Worm (Caenorhabditis elegans) whole organism, mixed stage, embryonic: ENCODE results near the gene F22B5.5.

Source experiments
- M03D4.4 ChIP-seq: sonication (generic microtip); optimal IDR thresholded peaks from 2 replicates; lab custom pipeline; 2017; ENCODE audit warnings: mild to moderate bottlenecking, missing genetic modification characterization, missing compliant biosample characterization
- bed-3 ChIP-seq: fragments of 200-800 bp; sonication (Bioruptor generic); optimal IDR thresholded peaks from 3 replicates; lab custom pipeline; 2018; ENCODE audit warnings: mild to moderate bottlenecking, missing genetic modification characterization, moderate library complexity, missing compliant biosample characterization
- blmp-1 ChIP-seq: fragments of 150-350 bp; optimal IDR thresholded peaks from 2 replicates; lab custom pipeline; 2014; ENCODE audit warnings: missing biosample characterization, missing genetic modification characterization
- ceh-39 ChIP-seq: fragments of 150-350 bp; optimal IDR thresholded peaks from 2 replicates; lab custom pipeline; 2014; ENCODE audit warnings: missing biosample characterization, missing genetic modification characterization
- ceh-43 ChIP-seq: fragments of 200-800 bp; sonication (Bioruptor generic); optimal IDR thresholded peaks from 2 replicates; lab custom pipeline; 2018; ENCODE audit warnings: mild to moderate bottlenecking, missing genetic modification characterization, moderate library complexity, missing compliant biosample characterization
- ceh-83 ChIP-seq: fragments of 200-800 bp; sonication (Bioruptor generic); optimal IDR thresholded peaks from 2 replicates; lab custom pipeline; 2018; ENCODE audit warnings: mild to moderate bottlenecking, missing genetic modification characterization, missing compliant biosample characterization
- ces-1 ChIP-seq: fragments of 150-350 bp; optimal IDR thresholded peaks from 2 replicates; lab custom pipeline; 2014; ENCODE audit warnings: missing biosample characterization, missing genetic modification reagents, missing genetic modification characterization
- cnd-1 ChIP-seq: fragments of 200-800 bp; sonication (Bioruptor generic); optimal IDR thresholded peaks from 2 replicates; lab custom pipeline; 2018; ENCODE audit warnings: mild to moderate bottlenecking, missing genetic modification characterization, missing compliant biosample characterization
- drap-1 ChIP-seq: fragments of 200-800 bp; sonication (Bioruptor generic); optimal IDR thresholded peaks from 3 replicates; lab custom pipeline; 2018; ENCODE audit warnings: mild to moderate bottlenecking, missing genetic modification characterization, missing compliant biosample characterization
- elt-1 ChIP-seq: sonication (generic microtip); optimal IDR thresholded peaks from 2 replicates; lab custom pipeline; 2017; ENCODE audit warnings: missing genetic modification characterization, mild to moderate bottlenecking, missing compliant biosample characterization, antibody characterized with exemption, moderate library complexity, borderline replicate concordance; ENCODE audit not compliant: insufficient read depth
- elt-3 ChIP-seq: fragments of 150-350 bp; optimal IDR thresholded peaks from 2 replicates; lab custom pipeline; 2014; ENCODE audit warnings: missing biosample characterization, missing genetic modification characterization
- flh-1 ChIP-seq: fragments of 200-800 bp; sonication (Bioruptor generic); optimal IDR thresholded peaks from 2 replicates; lab custom pipeline; 2018; ENCODE audit warnings: mild to moderate bottlenecking, missing genetic modification characterization, moderate library complexity, missing compliant biosample characterization
- ham-2 ChIP-seq: fragments of 200-800 bp; sonication (Bioruptor generic); optimal IDR thresholded peaks from 2 replicates; lab custom pipeline; 2018; ENCODE audit warnings: mild to moderate bottlenecking, missing genetic modification characterization, missing compliant biosample characterization
- hlh-1 ChIP-seq: fragments of 150-350 bp; optimal IDR thresholded peaks from 2 replicates; lab custom pipeline; 2014; ENCODE audit warnings: missing biosample characterization, missing genetic modification reagents, missing genetic modification characterization
- lin-13 ChIP-seq: fragments of 150-350 bp; optimal IDR thresholded peaks from 2 replicates; lab custom pipeline; 2014; ENCODE audit warnings: missing biosample characterization, missing genetic modification characterization
- lin-32 ChIP-seq: fragments of 200-800 bp; sonication (Bioruptor generic); optimal IDR thresholded peaks from 2 replicates; lab custom pipeline; 2018; ENCODE audit warnings: mild to moderate bottlenecking, missing genetic modification characterization, missing compliant biosample characterization
- lsy-2 ChIP-seq: fragments of 150-350 bp; optimal IDR thresholded peaks from 2 replicates; lab custom pipeline; 2014; ENCODE audit warnings: missing biosample characterization, missing genetic modification characterization
- mab-5 ChIP-seq: fragments of 150-350 bp; optimal IDR thresholded peaks from 2 replicates; lab custom pipeline; 2014; ENCODE audit warnings: missing biosample characterization, missing genetic modification characterization
- mep-1 ChIP-seq: fragments of 150-350 bp; optimal IDR thresholded peaks from 2 replicates; lab custom pipeline; 2017; ENCODE audit warnings: missing biosample characterization, missing genetic modification reagents, missing genetic modification characterization, inconsistent platforms
- mls-2 ChIP-seq: sonication (generic microtip); optimal IDR thresholded peaks from 2 replicates; lab custom pipeline; 2016; ENCODE audit warnings: mild to moderate bottlenecking, missing genetic modification characterization, moderate library complexity, missing compliant biosample characterization
- nhr-12 ChIP-seq: fragments of 150-350 bp; optimal IDR thresholded peaks from 2 replicates; lab custom pipeline; 2014; ENCODE audit warnings: missing biosample characterization, missing genetic modification characterization
- nhr-2 ChIP-seq: fragments of 150-350 bp; optimal IDR thresholded peaks from 2 replicates; lab custom pipeline; 2014; ENCODE audit warnings: missing biosample characterization, missing genetic modification characterization
- nhr-237 ChIP-seq: fragments of 150-350 bp; optimal IDR thresholded peaks from 2 replicates; lab custom pipeline; 2014; ENCODE audit warnings: missing biosample characterization, missing genetic modification characterization
- nhr-28 ChIP-seq: fragments of 150-350 bp; optimal IDR thresholded peaks from 2 replicates; lab custom pipeline; 2014; ENCODE audit warnings: missing biosample characterization, missing genetic modification characterization
- nhr-76 ChIP-seq: sonication (generic microtip); optimal IDR thresholded peaks from 2 replicates; lab custom pipeline; 2017; ENCODE audit warnings: missing biosample characterization, missing genetic modification characterization
- pha-4 ChIP-seq: fragments of 150-350 bp; optimal IDR thresholded peaks from 2 replicates; lab custom pipeline; 2018; ENCODE audit warnings: missing biosample characterization, missing genetic modification reagents, missing genetic modification characterization
- sem-2 ChIP-seq: fragments of 200-800 bp; sonication (Bioruptor generic); optimal IDR thresholded peaks from 2 replicates; lab custom pipeline; 2018; ENCODE audit warnings: mild to moderate bottlenecking, missing genetic modification characterization, missing compliant biosample characterization
- snpc-4 ChIP-seq: fragments of 150-350 bp; optimal IDR thresholded peaks from 2 replicates; lab custom pipeline; 2014; ENCODE audit warnings: missing biosample characterization, missing genetic modification characterization
- sptf-1 ChIP-seq: sonication (generic microtip); optimal IDR thresholded peaks from 2 replicates; lab custom pipeline; 2017; ENCODE audit warnings: mild to moderate bottlenecking, missing genetic modification characterization, moderate library complexity, missing compliant biosample characterization
- tbx-8 ChIP-seq: fragments of 200-800 bp; sonication (Bioruptor generic); optimal IDR thresholded peaks from 2 replicates; lab custom pipeline; 2018; ENCODE audit warnings: mild to moderate bottlenecking, missing genetic modification characterization, moderate library complexity, missing compliant biosample characterization
- unc-120 ChIP-seq: sonication (generic microtip); optimal IDR thresholded peaks from 2 replicates; lab custom pipeline; 2017; ENCODE audit warnings: missing genetic modification characterization, missing compliant biosample characterization; ENCODE audit not compliant: poor library complexity, severe bottlenecking
- unc-39 ChIP-seq: fragments of 150-350 bp; optimal IDR thresholded peaks from 2 replicates; lab custom pipeline; 2014; ENCODE audit warnings: missing biosample characterization, missing genetic modification characterization
- unc-62 ChIP-seq: fragments of 150-350 bp; optimal IDR thresholded peaks from 2 replicates; lab custom pipeline; 2014; ENCODE audit warnings: missing biosample characterization, missing genetic modification reagents, missing genetic modification characterization
- zip-8 ChIP-seq: fragments of 150-350 bp; optimal IDR thresholded peaks from 2 replicates; lab custom pipeline; 2014; ENCODE audit warnings: missing biosample characterization, missing genetic modification characterization
- ztf-11 ChIP-seq: fragments of 150-350 bp; optimal IDR thresholded peaks from 2 replicates; lab custom pipeline; 2014; ENCODE audit warnings: missing biosample characterization, missing genetic modification characterization

F22B5.5 gene

ce11 chrII:8442717-8443223 is 11.6 kb downstream of the F22B5.5 start, which contains the start of gene eif-3.G:
eif-3.G (plus strand) TSS chrII:8442767.
- TF ChIP-seq bed-3 (GFP tag; lab: Kevin White, UChicago): no peak
- no peak for TF ChIP-seq pha-4 (tag; lab: Kevin White, UChicago)
- TF ChIP-seq mab-5 (tag; lab: Kevin White, UChicago): no peak
- TF ChIP-seq nhr-76 (tag; lab: Kevin White, UChicago): no peak
- TF ChIP-seq mep-1 (tag; lab: Kevin White, UChicago): no peak
- no peak for TF ChIP-seq unc-120 (tag; lab: Kevin White, UChicago)
- TF ChIP-seq lsy-2 (tag; lab: Kevin White, UChicago): no peak
- TF ChIP-seq ham-2 (GFP tag; lab: Kevin White, UChicago): no peak
- TF ChIP-seq sptf-1 (tag; lab: Kevin White, UChicago): no peak
- no peak for TF ChIP-seq nhr-28 (tag; lab: Kevin White, UChicago)

ce11 chrII:8442176-8442575 is 12.2 kb downstream of the F22B5.5 start:
- TF ChIP-seq nhr-12 (no peak), ztf-11 (tag; lab: Kevin White, UChicago) (no peak), lin-32 (peak; percentile 17), ces-1 (GFP tag; lab: Kevin White, UChicago) (peak; percentile 4), ham-2 (GFP tag; lab: Kevin White, UChicago) (peak; percentile 33), blmp-1 (tag; lab: Kevin White, UChicago) (no peak), cnd-1 (no peak), sem-2 (no peak), hlh-1 (peak; percentile 3), sptf-1 (tag; lab: Kevin White, UChicago) (no peak), pha-4 (tag; lab: Kevin White, UChicago) (no peak), lsy-2 (tag; lab: Kevin White, UChicago) (peak; percentile 92), unc-62 (no peak), bed-3 (GFP tag; lab: Kevin White, UChicago) (no peak), unc-120 (tag; lab: Kevin White, UChicago) (peak; percentile 78), flh-1 (GFP tag; lab: Kevin White, UChicago) (no peak), nhr-76 (tag; lab: Kevin White, UChicago) (no peak), zip-8 (no peak), ceh-83 (no peak), tbx-8 (GFP tag; lab: Kevin White, UChicago) (no peak), ceh-39 (tag; lab: Kevin White, UChicago) (no peak), elt-1 (tag; lab: Kevin White, UChicago) (no peak), snpc-4 (tag; lab: Kevin White, UChicago) (no peak), nhr-2 (tag; lab: Kevin White, UChicago) (no peak), elt-3 (tag; lab: Kevin White, UChicago) (no peak), nhr-237 (tag; lab: Kevin White, UChicago) (peak; percentile 47), ceh-43 (no peak), unc-39 (no peak), M03D4.4 (tag; lab: Kevin White, UChicago) (no peak), mls-2 (no peak), mep-1 (tag; lab: Kevin White, UChicago) (peak; percentile 73), nhr-28 (tag; lab: Kevin White, UChicago) (no peak), mab-5 (tag; lab: Kevin White, UChicago) (no peak), drap-1 (GFP tag; lab: Kevin White, UChicago) (no peak), lin-13 (tag; lab: Kevin White, UChicago) (peak; percentile 34)

ce11 chrII:8441519-8441918 is 12.9 kb downstream of the F22B5.5 start:
- TF ChIP-seq tbx-8 (GFP tag; lab: Kevin White, UChicago): no peak
- no peak for TF ChIP-seq unc-120 (tag; lab: Kevin White, UChicago)
- TF ChIP-seq unc-62: no peak
- TF ChIP-seq lin-13 (tag; lab: Kevin White, UChicago): no peak

ce11 chrII:8440792-8441191 is 13.6 kb downstream of the F22B5.5 start:
- TF ChIP-seq nhr-28 (tag; lab: Kevin White, UChicago): peak; percentile 17
- no peak for TF ChIP-seq ztf-11 (tag; lab: Kevin White, UChicago)
- no peak for TF ChIP-seq unc-39
